Worm (Caenorhabditis elegans) whole organism, L1 larva: Measurements from ENCODE around the gene C08E3.14.

Source experiments
- dpl-1 ChIP-seq, 3 experiments: fragments of 150-350 bp in 2 of 3; sonication (generic microtip) in 1 of 3; optimal IDR thresholded peaks; 2 replicates each; lab custom pipeline; 2014 to 2017; ENCODE audit warnings: missing biosample characterization in 3 of 3, missing genetic modification characterization in 3 of 3, missing genetic modification reagents in 3 of 3
- egl-27 ChIP-seq, 2 experiments: fragments of 150-350 bp in 1 of 2; sonication (generic microtip); optimal IDR thresholded peaks; 3 replicates each; lab custom pipeline; 2017 to 2018; ENCODE audit warnings: missing biosample characterization in 2 of 2, missing genetic modification characterization in 2 of 2, missing genetic modification reagents in 2 of 2
- lin-35 ChIP-seq, 2 experiments: fragments of 150-350 bp; optimal IDR thresholded peaks; 2 replicates each; lab custom pipeline; 2014; ENCODE audit warnings: missing biosample characterization in 2 of 2, missing genetic modification characterization in 2 of 2, missing genetic modification reagents in 2 of 2
- lir-3 ChIP-seq: sonication (generic microtip); optimal IDR thresholded peaks from 2 replicates; lab custom pipeline; 2016; ENCODE audit warnings: mild to moderate bottlenecking, missing genetic modification characterization, moderate library complexity, missing compliant biosample characterization; ENCODE audit not compliant: poor library complexity
- lsy-2 ChIP-seq, 2 experiments: fragments of 150-350 bp; optimal IDR thresholded peaks; 2 replicates each; lab custom pipeline; 2014; ENCODE audit warnings: missing biosample characterization in 2 of 2, missing genetic modification characterization in 2 of 2
- mep-1 ChIP-seq: fragments of 150-350 bp; optimal IDR thresholded peaks from 2 replicates; lab custom pipeline; 2014; ENCODE audit warnings: missing biosample characterization, missing genetic modification characterization
- nhr-12 ChIP-seq: sonication (generic microtip); optimal IDR thresholded peaks from 2 replicates; lab custom pipeline; 2017; ENCODE audit warnings: missing biosample characterization, missing genetic modification characterization
- nhr-237 ChIP-seq: fragments of 150-350 bp; optimal IDR thresholded peaks from 2 replicates; lab custom pipeline; 2014; ENCODE audit warnings: missing biosample characterization, missing genetic modification characterization
- nhr-47 ChIP-seq: sonication (generic microtip); optimal IDR thresholded peaks from 2 replicates; lab custom pipeline; 2016; ENCODE audit warnings: mild to moderate bottlenecking, missing genetic modification characterization, moderate library complexity, missing compliant biosample characterization
- nhr-76 ChIP-seq: sonication (generic microtip); optimal IDR thresholded peaks from 2 replicates; lab custom pipeline; 2017; ENCODE audit warnings: missing biosample characterization, missing genetic modification characterization
- nhr-84 ChIP-seq: sonication (generic microtip); optimal IDR thresholded peaks from 2 replicates; lab custom pipeline; 2017; ENCODE audit warnings: missing biosample characterization, missing genetic modification characterization
- unc-130 ChIP-seq: fragments of 150-350 bp; optimal IDR thresholded peaks from 2 replicates; lab custom pipeline; 2017; ENCODE audit warnings: missing biosample characterization, missing genetic modification characterization, inconsistent platforms
- unc-86 ChIP-seq: sonication (generic microtip); optimal IDR thresholded peaks from 2 replicates; lab custom pipeline; 2016; ENCODE audit warnings: missing genetic modification characterization, missing compliant biosample characterization
- zag-1 ChIP-seq: fragments of 150-350 bp; optimal IDR thresholded peaks from 2 replicates; lab custom pipeline; 2014; ENCODE audit warnings: missing biosample characterization, missing genetic modification characterization

- no peak for TF ChIP-seq unc-86
- no peak for TF ChIP-seq dpl-1 (GFP tag; optimal IDR thresholded peaks at IDR 0.05; lab: Kevin White, UChicago)
- no peak for TF ChIP-seq nhr-12 (tag; lab: Kevin White, UChicago)
- no peak for TF ChIP-seq lsy-2 (tag; optimal IDR thresholded peaks at IDR 0.05; lab: Kevin White, UChicago)
- no peak for TF ChIP-seq nhr-76 (tag; lab: Kevin White, UChicago)
- no peak for TF ChIP-seq zag-1
- no peak for TF ChIP-seq nhr-84 (tag; lab: Kevin White, UChicago)
- no peak for TF ChIP-seq unc-130
- TF ChIP-seq mep-1 (tag; lab: Kevin White, UChicago), result no peak
- TF ChIP-seq nhr-47, result no peak
- no peak for TF ChIP-seq nhr-237
- TF ChIP-seq lir-3, result no peak
- TF ChIP-seq egl-27 (tag; optimal IDR thresholded peaks at IDR 0.05; lab: Kevin White, UChicago), result no peak
- TF ChIP-seq lin-35 (GFP tag; optimal IDR thresholded peaks at IDR 0.05; lab: Kevin White, UChicago), result no peak
Measured at ce11 chrII:1597101-1598088, 28.4 kb upstream of the C08E3.14 start, which contains the start of gene bath-46.
